Worm (Caenorhabditis elegans) whole organism, young adult: ENCODE results near the gene Y57A10C.10.

Experiments
- B0035.1 ChIP-seq: sonication (generic microtip); optimal IDR thresholded peaks from 2 replicates; lab custom pipeline; 2016; ENCODE audit warnings: missing genetic modification characterization, mild to moderate bottlenecking, missing compliant biosample characterization, missing genotype, missing genetic modification reagents
- F22D6.2 ChIP-seq: sonication (generic microtip); optimal IDR thresholded peaks from 2 replicates; lab custom pipeline; 2016; ENCODE audit warnings: mild to moderate bottlenecking, missing genetic modification characterization, missing compliant biosample characterization
- F33H1.4 ChIP-seq: fragments of 200-800 bp; sonication (Bioruptor generic); IDR thresholded peaks from 2 replicates; pipeline ENCODE4 v1.3.6; 2022; ENCODE audit warnings: missing genetic modification reagents, missing genetic modification characterization, missing compliant biosample characterization
- F39B2.1 ChIP-seq: fragments of 200-800 bp; sonication (Bioruptor generic); IDR thresholded peaks from 2 replicates; pipeline ENCODE4 v1.3.6; 2022; ENCODE audit warnings: missing genetic modification reagents, missing genetic modification characterization, missing compliant biosample characterization
- K11D2.4 ChIP-seq: fragments of 200-800 bp; sonication (Bioruptor generic); IDR thresholded peaks from 2 replicates; pipeline ENCODE4 v1.3.6; 2022; ENCODE audit warnings: missing genetic modification reagents, missing genetic modification characterization, missing compliant biosample characterization
- K12H6.12 ChIP-seq: fragments of 200-800 bp; sonication (Bioruptor generic); optimal IDR thresholded peaks from 2 replicates; lab custom pipeline; 2018; ENCODE audit warnings: mild to moderate bottlenecking, missing genetic modification characterization, missing compliant biosample characterization
- T26A5.8 ChIP-seq: sonication (generic microtip); optimal IDR thresholded peaks from 2 replicates; lab custom pipeline; 2016; ENCODE audit warnings: missing genetic modification characterization, missing compliant biosample characterization
- Y53F4B.3 ChIP-seq: fragments of 200-800 bp; sonication (Bioruptor generic); IDR thresholded peaks from 2 replicates; pipeline ENCODE4 v1.3.6; 2022; ENCODE audit warnings: missing genetic modification reagents, missing genetic modification characterization, missing compliant biosample characterization
- Y53G8AR.9 ChIP-seq: fragments of 200-800 bp; sonication (Bioruptor generic); conservative IDR thresholded peaks from 2 replicates; pipeline ENCODE4 v1.3.6; 2022; ENCODE audit warnings: missing genetic modification reagents, missing genetic modification characterization, missing compliant biosample characterization
- Y95B8A.8 ChIP-seq: fragments of 200-800 bp; sonication (Bioruptor generic); IDR thresholded peaks from 2 replicates; pipeline ENCODE4 v1.3.6; 2022; ENCODE audit warnings: missing genetic modification reagents, missing genetic modification characterization, missing compliant biosample characterization
- atf-7 ChIP-seq: sonication (generic microtip); optimal IDR thresholded peaks from 2 replicates; lab custom pipeline; 2017; ENCODE audit warnings: mild to moderate bottlenecking, missing genetic modification characterization, missing compliant biosample characterization
- attf-3 ChIP-seq: fragments of 200-800 bp; sonication (Bioruptor generic); conservative IDR thresholded peaks from 2 replicates; pipeline ENCODE4 v1.3.6; 2022; ENCODE audit warnings: missing genetic modification reagents, missing genetic modification characterization, missing compliant biosample characterization
- bed-2 ChIP-seq: fragments of 200-800 bp; sonication (Bioruptor generic); IDR thresholded peaks from 2 replicates; pipeline ENCODE4 v1.3.6; 2022; ENCODE audit warnings: missing genetic modification reagents, missing genetic modification characterization, missing compliant biosample characterization
- cebp-1 ChIP-seq, 2 experiments: fragments of 200-800 bp in 1 of 2; sonication (Bioruptor generic) in 1 of 2; sonication (generic microtip) in 1 of 2; IDR thresholded peaks in 1 of 2; optimal IDR thresholded peaks in 1 of 2; 2 replicates each; pipeline versions ENCODE4 v1.3.6 to Lab custom; 2017 to 2022; ENCODE audit warnings: missing compliant biosample characterization in 2 of 2, missing genetic modification characterization in 2 of 2, mild to moderate bottlenecking in 1 of 2, missing genetic modification reagents in 1 of 2, moderate library complexity in 1 of 2
- ceh-100 ChIP-seq: fragments of 200-800 bp; sonication (Bioruptor generic); IDR thresholded peaks from 2 replicates; pipeline ENCODE4 v1.3.6; 2022; ENCODE audit warnings: missing genetic modification reagents, missing genetic modification characterization, missing compliant biosample characterization
- ceh-40 ChIP-seq: fragments of 200-800 bp; sonication (Bioruptor generic); IDR thresholded peaks from 2 replicates; pipeline ENCODE4 v1.3.6; 2022; ENCODE audit warnings: missing genetic modification characterization, missing compliant biosample characterization
- ceh-79 ChIP-seq: sonication (generic microtip); optimal IDR thresholded peaks from 2 replicates; lab custom pipeline; 2017; ENCODE audit warnings: mild to moderate bottlenecking, missing genetic modification characterization, missing compliant biosample characterization
- dpl-1 ChIP-seq: fragments of 150-350 bp; optimal IDR thresholded peaks from 2 replicates; lab custom pipeline; 2014; ENCODE audit warnings: missing biosample characterization, missing genetic modification reagents, missing genetic modification characterization
- efl-1 ChIP-seq: fragments of 150-350 bp; optimal IDR thresholded peaks from 2 replicates; lab custom pipeline; 2014; ENCODE audit warnings: missing biosample characterization, missing genetic modification reagents, missing genetic modification characterization
- egl-18 ChIP-seq: fragments of 200-800 bp; sonication (Bioruptor generic); IDR thresholded peaks from 2 replicates; pipeline ENCODE4 v1.3.6; 2022; ENCODE audit warnings: missing genetic modification reagents, missing genetic modification characterization, missing compliant biosample characterization
- ets-4 ChIP-seq: fragments of 200-800 bp; sonication (Bioruptor generic); optimal IDR thresholded peaks from 2 replicates; lab custom pipeline; 2018; ENCODE audit warnings: mild to moderate bottlenecking, missing genetic modification characterization, missing compliant biosample characterization
- hlh-12 ChIP-seq: sonication (generic microtip); optimal IDR thresholded peaks from 2 replicates; lab custom pipeline; 2016; ENCODE audit warnings: missing genetic modification characterization, missing compliant biosample characterization
- let-526 ChIP-seq: fragments of 200-800 bp; sonication (Bioruptor generic); IDR thresholded peaks from 2 replicates; pipeline ENCODE4 v1.3.6; 2022; ENCODE audit warnings: missing genetic modification reagents, missing genetic modification characterization, missing compliant biosample characterization
- lir-1 ChIP-seq: fragments of 200-800 bp; sonication (Bioruptor generic); conservative IDR thresholded peaks from 2 replicates; pipeline ENCODE4 v1.3.6; 2022; ENCODE audit warnings: missing genetic modification reagents, missing genetic modification characterization, missing compliant biosample characterization
- mes-4 ChIP-seq: sonication (generic microtip); optimal IDR thresholded peaks from 2 replicates; lab custom pipeline; 2016; ENCODE audit warnings: missing genotype, missing genetic modification characterization, missing compliant biosample characterization
- nfya-2 ChIP-seq: fragments of 200-800 bp; sonication (Bioruptor generic); IDR thresholded peaks from 2 replicates; pipeline ENCODE4 v1.3.6; 2022; ENCODE audit warnings: missing genetic modification reagents, missing genetic modification characterization, missing compliant biosample characterization
- nfyb-1 ChIP-seq: fragments of 200-800 bp; sonication (Bioruptor generic); IDR thresholded peaks from 2 replicates; pipeline ENCODE4 v1.3.6; 2022; ENCODE audit warnings: missing genetic modification reagents, missing genetic modification characterization, missing compliant biosample characterization
- nhr-120 ChIP-seq: fragments of 200-800 bp; sonication (Bioruptor generic); IDR thresholded peaks from 2 replicates; pipeline ENCODE4 v1.3.6; 2022; ENCODE audit warnings: missing genetic modification characterization, missing compliant biosample characterization
- nhr-179 ChIP-seq: sonication (generic microtip); optimal IDR thresholded peaks from 2 replicates; lab custom pipeline; 2016; ENCODE audit warnings: mild to moderate bottlenecking, missing genetic modification characterization, missing compliant biosample characterization
- rec-8 ChIP-seq, 2 experiments: sonication (generic microtip); optimal IDR thresholded peaks; 2 replicates each; lab custom pipeline; 2016; ENCODE audit warnings: mild to moderate bottlenecking in 2 of 2, missing genetic modification characterization in 2 of 2, missing genetic modification reagents in 2 of 2, missing genotype in 2 of 2, missing biosample characterization in 1 of 2, missing compliant biosample characterization in 1 of 2, moderate library complexity in 1 of 2
- rpc-1 ChIP-seq, 2 experiments: fragments of 150-350 bp in 1 of 2; sonication (generic microtip) in 1 of 2; optimal IDR thresholded peaks; 2 replicates each; lab custom pipeline; 2014 to 2018; ENCODE audit warnings: missing biosample characterization in 1 of 2, missing genetic modification characterization in 1 of 2, missing genetic modification reagents in 1 of 2, missing genotype in 1 of 2
- sdz-38 ChIP-seq: sonication (generic microtip); optimal IDR thresholded peaks from 2 replicates; lab custom pipeline; 2016; ENCODE audit warnings: missing genotype, missing genetic modification characterization, missing compliant biosample characterization
- sea-2 ChIP-seq: fragments of 200-800 bp; sonication (Bioruptor generic); IDR thresholded peaks from 2 replicates; pipeline ENCODE4 v1.3.6; 2022; ENCODE audit warnings: missing genetic modification characterization, missing compliant biosample characterization
- somi-1 ChIP-seq: fragments of 200-800 bp; sonication (Bioruptor generic); optimal IDR thresholded peaks from 2 replicates; lab custom pipeline; 2018; ENCODE audit warnings: mild to moderate bottlenecking, missing genetic modification characterization, missing compliant biosample characterization
- sptf-2 ChIP-seq: fragments of 200-800 bp; sonication (Bioruptor generic); optimal IDR thresholded peaks from 2 replicates; lab custom pipeline; 2018; ENCODE audit warnings: mild to moderate bottlenecking, missing genetic modification characterization, missing compliant biosample characterization
- tbp1 ChIP-seq: fragments of 200-800 bp; sonication (Bioruptor generic); optimal IDR thresholded peaks from 2 replicates; lab custom pipeline; 2018; ENCODE audit warnings: mild to moderate bottlenecking, missing genetic modification characterization, missing compliant biosample characterization
- unc-130 ChIP-seq: sonication (generic microtip); optimal IDR thresholded peaks from 2 replicates; lab custom pipeline; 2016; ENCODE audit warnings: missing genetic modification reagents, missing genetic modification characterization, missing compliant biosample characterization
- xnd-1 ChIP-seq: sonication (generic microtip); optimal IDR thresholded peaks from 2 replicates; lab custom pipeline; 2016; ENCODE audit warnings: missing genotype, missing genetic modification reagents, missing genetic modification characterization, missing compliant biosample characterization

Gene Y57A10C.10

DNA sequence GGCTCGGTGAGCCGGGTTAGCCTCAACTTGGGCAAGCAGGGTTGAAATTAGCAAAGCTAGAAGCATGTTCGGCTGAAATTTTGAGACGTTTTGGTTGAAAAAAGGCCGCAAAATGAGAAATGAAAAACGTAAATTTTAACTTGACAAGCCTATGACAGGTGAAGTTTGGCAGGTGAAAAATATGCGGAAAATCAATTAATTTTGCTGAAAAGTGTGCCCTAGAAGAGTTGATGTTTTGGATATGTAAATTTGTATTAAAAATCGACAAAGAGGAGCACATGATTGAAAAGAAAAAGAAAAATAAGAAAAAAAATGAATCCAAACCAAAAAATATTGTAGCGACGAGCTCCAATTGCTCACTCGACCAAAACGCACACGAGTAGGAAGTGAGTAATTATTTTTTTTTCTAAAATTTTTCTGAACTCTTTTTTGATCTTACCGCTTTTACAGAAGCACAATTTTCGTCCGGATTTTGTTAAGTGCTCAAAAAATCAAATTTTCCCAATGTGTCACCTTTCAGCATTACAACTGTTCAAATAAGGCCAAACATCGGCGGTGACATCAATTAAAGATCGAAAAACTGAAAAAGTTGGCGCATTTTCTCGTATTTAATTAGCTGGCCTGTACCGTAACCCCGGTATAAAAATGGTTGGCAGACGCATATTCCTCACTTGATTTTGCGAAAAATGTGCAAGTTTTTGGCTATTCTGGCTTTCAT is 30.2 kb upstream of the Y57A10C.10 start, which contains the start of the genes F15A4.5 and phat-8:
TSS of gene F15A4.5 (minus strand) at position 101 of the 718 bp plus-strand sequence.
TSS of gene phat-8 (plus strand) at position 668 of the 718 bp plus-strand sequence.
- no peak for TF ChIP-seq ceh-79 (tag; lab: Kevin White, UChicago)
- no peak for TF ChIP-seq nfyb-1 (GFP tag; lab: Robert Waterston, UW)
- TF ChIP-seq attf-3, result no peak
- no peak for TF ChIP-seq mes-4
- no peak for TF ChIP-seq Y53F4B.3 (GFP tag; lab: Robert Waterston, UW)
- TF ChIP-seq ets-4 (GFP tag; lab: Kevin White, UChicago), result no peak
- TF ChIP-seq Y95B8A.8 (GFP tag; lab: Robert Waterston, UW), result no peak
- TF ChIP-seq sptf-2 (GFP tag; lab: Kevin White, UChicago), result no peak
- no peak for TF ChIP-seq tbp1 (GFP tag; lab: Kevin White, UChicago)
- TF ChIP-seq egl-18 (GFP tag; lab: Robert Waterston, UW), result no peak
- TF ChIP-seq xnd-1, result no peak
- TF ChIP-seq lir-1 (GFP tag; lab: Robert Waterston, UW), result no peak
- TF ChIP-seq let-526 (GFP tag; lab: Robert Waterston, UW), result no peak
- no peak for TF ChIP-seq efl-1 (GFP tag; lab: Kevin White, UChicago)
- no peak for TF ChIP-seq somi-1 (GFP tag; lab: Kevin White, UChicago)
- TF ChIP-seq nfya-2 (GFP tag; lab: Robert Waterston, UW), result no peak
- no peak for TF ChIP-seq sea-2

DNA sequence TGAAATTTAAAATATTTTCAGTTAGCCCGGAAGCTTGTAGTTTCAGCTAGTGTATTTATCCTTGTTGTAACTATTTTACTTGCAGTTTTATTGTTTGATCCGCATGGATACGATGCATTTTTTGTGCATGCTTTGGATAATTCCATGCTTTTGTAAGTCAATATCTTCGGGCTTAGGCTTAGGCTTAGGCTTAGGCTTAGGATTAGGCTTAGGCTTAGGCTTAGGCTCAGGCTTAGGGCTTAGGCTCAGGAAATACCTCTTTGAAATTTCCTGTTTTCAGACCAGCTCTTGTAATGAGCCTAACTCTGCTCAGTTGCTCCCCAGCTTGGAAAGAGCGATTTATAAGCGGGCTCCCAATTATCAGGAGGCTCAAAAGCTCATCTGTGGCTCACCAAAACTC is 26.0 kb upstream of the Y57A10C.10 start, which contains the start of gene srg-16:
TSS of gene srg-16 (plus strand) at position 87 of the 400 bp plus-strand sequence.
- TF ChIP-seq dpl-1 (no peak), nhr-179 (tag; lab: Kevin White, UChicago) (no peak), K12H6.12 (no peak), attf-3 (no peak), sdz-38 (tag; lab: Kevin White, UChicago) (no peak), Y53G8AR.9 (GFP tag; lab: Robert Waterston, UW) (no peak), T26A5.8 (tag; lab: Kevin White, UChicago) (no peak), ceh-40 (GFP tag; lab: Robert Waterston, UW) (no peak), nhr-120 (GFP tag; lab: Robert Waterston, UW) (no peak), ceh-100 (GFP tag; lab: Robert Waterston, UW) (no peak), Y95B8A.8 (GFP tag; lab: Robert Waterston, UW) (no peak), cebp-1 (GFP tag; IDR thresholded peaks at IDR 0.05; lab: Robert Waterston, UW) (no peak), cebp-1 (tag; optimal IDR thresholded peaks at IDR 0.05; lab: Kevin White, UChicago) (no peak), F39B2.1 (GFP tag; lab: Robert Waterston, UW) (no peak), hlh-12 (tag; lab: Kevin White, UChicago) (no peak), K11D2.4 (GFP tag; lab: Robert Waterston, UW) (no peak), rec-8 (tag; optimal IDR thresholded peaks at IDR 0.05; lab: Kevin White, UChicago) (no peak), bed-2 (GFP tag; lab: Robert Waterston, UW) (no peak), rpc-1 (optimal IDR thresholded peaks at IDR 0.05; lab: Kevin White, UChicago) (no peak), rpc-1 (tag; optimal IDR thresholded peaks at IDR 0.05; lab: Kevin White, UChicago) (no peak), B0035.1 (no peak)

DNA sequence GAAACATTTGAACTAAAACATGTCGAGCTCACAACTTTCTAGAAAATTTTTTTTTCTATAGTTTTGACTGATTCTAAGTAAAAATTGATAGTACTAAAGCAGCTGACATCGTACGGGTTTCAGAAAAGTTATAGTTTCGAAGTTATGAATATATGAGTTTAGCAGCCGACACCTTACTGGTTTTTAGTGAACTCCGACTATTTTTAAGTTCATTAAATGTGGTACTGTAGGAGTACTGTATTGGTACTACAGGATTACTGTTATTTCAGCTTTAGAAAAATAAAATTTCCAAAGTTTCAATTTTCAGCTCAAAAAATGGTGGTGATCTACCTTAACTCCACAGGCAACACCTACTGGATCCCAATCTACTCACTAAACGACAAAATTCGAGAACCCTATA is 24.5 kb upstream of the Y57A10C.10 start, which contains the start of gene sre-37:
TSS of gene sre-37 (plus strand) at position 301 of the 400 bp plus-strand sequence.
- TF ChIP-seq F33H1.4 (GFP tag; lab: Robert Waterston, UW), result no peak
- no peak for TF ChIP-seq ceh-100 (GFP tag; lab: Robert Waterston, UW)
- TF ChIP-seq unc-130 (GFP tag; lab: Kevin White, UChicago), result no peak
- no peak for TF ChIP-seq K12H6.12
- no peak for TF ChIP-seq somi-1 (GFP tag; lab: Kevin White, UChicago)
- no peak for TF ChIP-seq atf-7 (tag; lab: Kevin White, UChicago)
- no peak for TF ChIP-seq F22D6.2 (tag; lab: Kevin White, UChicago)
